Worm (Caenorhabditis elegans) whole organism, early embryonic: ENCODE data around the gene K09H11.6.

ENCODE experiments used
- F13C5.2 ChIP-seq: sonication (generic microtip); optimal IDR thresholded peaks from 2 replicates; lab custom pipeline; 2017; ENCODE audit warnings: mild to moderate bottlenecking, missing genetic modification characterization, inconsistent platforms, missing compliant biosample characterization
- aly-1 ChIP-seq: sonication (generic microtip); optimal IDR thresholded peaks from 2 replicates; lab custom pipeline; 2016; ENCODE audit warnings: missing genetic modification characterization, missing compliant biosample characterization
- ama-1 ChIP-seq: fragments of 150-350 bp; optimal IDR thresholded peaks from 2 replicates; lab custom pipeline; 2014
- ceh-36 ChIP-seq: sonication (generic microtip); optimal IDR thresholded peaks from 2 replicates; lab custom pipeline; 2016; ENCODE audit warnings: missing genetic modification characterization, inconsistent platforms, missing compliant biosample characterization
- ets-7 ChIP-seq: sonication (generic microtip); optimal IDR thresholded peaks from 2 replicates; lab custom pipeline; 2016; ENCODE audit warnings: missing genotype, missing genetic modification characterization, missing compliant biosample characterization
- flt-1 ChIP-seq: fragments of 200-800 bp; sonication (Bioruptor generic); IDR thresholded peaks from 2 replicates; pipeline ENCODE4 v1.3.6; 2022; ENCODE audit warnings: missing genetic modification characterization, missing compliant biosample characterization
- hmbx-1 ChIP-seq: sonication (generic microtip); optimal IDR thresholded peaks from 2 replicates; lab custom pipeline; 2016; ENCODE audit warnings: mild to moderate bottlenecking, missing genetic modification characterization, missing compliant biosample characterization
- hnd-1 ChIP-seq: sonication (generic microtip); optimal IDR thresholded peaks from 2 replicates; lab custom pipeline; 2016; ENCODE audit warnings: missing genetic modification characterization, missing compliant biosample characterization
- pes-1 ChIP-seq: fragments of 200-800 bp; sonication (Bioruptor generic); IDR thresholded peaks from 2 replicates; pipeline ENCODE4 v1.3.6; 2022; ENCODE audit warnings: missing genetic modification reagents, missing genetic modification characterization, missing compliant biosample characterization
- scrt-1 ChIP-seq: fragments of 200-800 bp; sonication (Bioruptor generic); IDR thresholded peaks from 2 replicates; pipeline ENCODE4 v1.3.6; 2022; ENCODE audit warnings: missing genetic modification characterization, missing compliant biosample characterization
- sea-1 ChIP-seq: fragments of 200-800 bp; sonication (Bioruptor generic); conservative IDR thresholded peaks from 2 replicates; pipeline ENCODE4 v1.3.6; 2022; ENCODE audit warnings: missing genetic modification characterization, missing compliant biosample characterization
- tbx-11 ChIP-seq: fragments of 200-800 bp; sonication (Bioruptor generic); IDR thresholded peaks from 2 replicates; pipeline ENCODE4 v1.3.6; 2022; ENCODE audit warnings: missing genetic modification characterization, missing compliant biosample characterization
- tbx-37 ChIP-seq: fragments of 200-800 bp; sonication (Bioruptor generic); conservative IDR thresholded peaks from 2 replicates; pipeline ENCODE4 v1.3.6; 2022; ENCODE audit warnings: missing genetic modification reagents, missing genetic modification characterization, missing compliant biosample characterization
- tra-4 ChIP-seq: sonication (generic microtip); optimal IDR thresholded peaks from 2 replicates; lab custom pipeline; 2017; ENCODE audit warnings: missing genetic modification characterization, missing compliant biosample characterization

- TF ChIP-seq aly-1 (tag; lab: Kevin White, UChicago) = no peak
- TF ChIP-seq tbx-11 (GFP tag; lab: Robert Waterston, UW) = no peak
- TF ChIP-seq hnd-1 (tag; lab: Kevin White, UChicago) = no peak
- TF ChIP-seq ceh-36 = no peak
- no peak for TF ChIP-seq pes-1
- TF ChIP-seq ama-1 (lab: Kevin White, UChicago) = no peak
- TF ChIP-seq tbx-37 (GFP tag; lab: Robert Waterston, UW) = no peak
- no peak for TF ChIP-seq flt-1 (GFP tag; lab: Robert Waterston, UW)
- no peak for TF ChIP-seq hmbx-1 (tag; lab: Kevin White, UChicago)
- no peak for TF ChIP-seq F13C5.2 (tag; lab: Kevin White, UChicago)
- no peak for TF ChIP-seq tra-4 (tag; lab: Kevin White, UChicago)
- no peak for TF ChIP-seq sea-1
- TF ChIP-seq scrt-1 (GFP tag; lab: Robert Waterston, UW) = no peak
- no peak for TF ChIP-seq ets-7 (tag; lab: Kevin White, UChicago)
Measured at ce11 chrV:5724395-5724794, 11.6 kb downstream of the K09H11.6 start.
